Fruit fly (Drosophila melanogaster) whole organism, embryonic: ENCODE data around the gene TTLL4A.

Source experiments
- ATbp ChIP-seq: fragments of 200-800 bp; sonication (Bioruptor generic); optimal IDR thresholded peaks from 2 replicates; lab custom pipeline; 2017; ENCODE audit warnings: missing biosample characterization, mild to moderate bottlenecking, missing genetic modification characterization, missing genetic modification reagents
- Adf1 ChIP-seq: fragments of 200-800 bp; sonication (Bioruptor generic); IDR thresholded peaks from 2 replicates; pipeline ENCODE4 v1.3.6; 2022; ENCODE audit warnings: missing biosample characterization, missing genetic modification characterization
- CG10209 ChIP-seq: fragments of 200-800 bp; sonication (Bioruptor generic); optimal IDR thresholded peaks from 3 replicates; lab custom pipeline; 2017; ENCODE audit warnings: missing biosample characterization, mild to moderate bottlenecking, missing genetic modification characterization, missing genetic modification reagents
- CG11695 ChIP-seq: fragments of 200-800 bp; sonication (Bioruptor generic); IDR thresholded peaks from 3 replicates; pipeline ENCODE4 v1.3.6; 2022; ENCODE audit warnings: missing biosample characterization, missing genetic modification characterization
- CG12219 ChIP-seq: fragments of 200-800 bp; sonication (Bioruptor generic); optimal IDR thresholded peaks from 3 replicates; lab custom pipeline; 2018; ENCODE audit warnings: missing biosample characterization, mild to moderate bottlenecking, missing genetic modification characterization
- CG12942 ChIP-seq: fragments of 200-800 bp; sonication (Bioruptor generic); optimal IDR thresholded peaks from 3 replicates; lab custom pipeline; 2016; ENCODE audit warnings: missing biosample characterization, missing genetic modification characterization
- CG13775 ChIP-seq: fragments of 200-800 bp; sonication (Bioruptor generic); optimal IDR thresholded peaks from 3 replicates; lab custom pipeline; 2017; ENCODE audit warnings: missing biosample characterization, mild to moderate bottlenecking, missing genetic modification characterization
- CG15073 ChIP-seq: fragments of 200-800 bp; sonication (Bioruptor generic); optimal IDR thresholded peaks from 2 replicates; lab custom pipeline; 2016; ENCODE audit warnings: missing biosample characterization, missing genetic modification characterization
- CG15479 ChIP-seq: fragments of 200-800 bp; sonication (Bioruptor generic); optimal IDR thresholded peaks from 3 replicates; lab custom pipeline; 2019; ENCODE audit warnings: missing biosample characterization, mild to moderate bottlenecking, missing genetic modification characterization, moderate library complexity
- CG16779 ChIP-seq: fragments of 200-800 bp; sonication (Bioruptor generic); IDR thresholded peaks from 2 replicates; pipeline ENCODE4 v1.3.6; 2022; ENCODE audit warnings: missing biosample characterization, missing genetic modification characterization
- CG17912 ChIP-seq: fragments of 200-800 bp; sonication (Bioruptor generic); optimal IDR thresholded peaks from 2 replicates; lab custom pipeline; 2018; ENCODE audit warnings: missing biosample characterization, mild to moderate bottlenecking, missing genetic modification characterization
- CG2120 ChIP-seq: fragments of 200-800 bp; sonication (Bioruptor generic); optimal IDR thresholded peaks from 3 replicates; lab custom pipeline; 2016; ENCODE audit warnings: missing biosample characterization, missing genetic modification characterization
- CG3281 ChIP-seq: fragments of 200-800 bp; sonication (Bioruptor generic); optimal IDR thresholded peaks from 3 replicates; lab custom pipeline; 2017; ENCODE audit warnings: missing biosample characterization, mild to moderate bottlenecking, missing genetic modification characterization
- CG34224 ChIP-seq: fragments of 200-800 bp; sonication (Bioruptor generic); IDR thresholded peaks from 3 replicates; pipeline ENCODE4 v1.3.6; 2022; ENCODE audit warnings: missing biosample characterization, missing genetic modification characterization; ENCODE audit not compliant: partially characterized antibody
- CG3838 ChIP-seq: fragments of 200-800 bp; sonication (Bioruptor generic); optimal IDR thresholded peaks from 3 replicates; lab custom pipeline; 2016; ENCODE audit warnings: missing biosample characterization, missing genetic modification characterization
- CG42726 ChIP-seq: fragments of 200-800 bp; sonication (Bioruptor generic); IDR thresholded peaks from 2 replicates; pipeline ENCODE4 v1.3.6; 2022; ENCODE audit warnings: missing biosample characterization, missing genetic modification characterization; ENCODE audit not compliant: partially characterized antibody
- CG4360 ChIP-seq: fragments of 200-800 bp; sonication (Bioruptor generic); IDR thresholded peaks from 2 replicates; pipeline ENCODE4 v1.3.6; 2022; ENCODE audit warnings: missing biosample characterization, missing genetic modification characterization
- CG6175 ChIP-seq: fragments of 200-800 bp; sonication (Bioruptor generic); IDR thresholded peaks from 3 replicates; pipeline ENCODE4 v1.3.6; 2022; ENCODE audit warnings: missing biosample characterization, missing genetic modification characterization
- HLH4C ChIP-seq: fragments of 200-800 bp; sonication (Bioruptor generic); IDR thresholded peaks from 3 replicates; pipeline ENCODE4 v1.3.6; 2022; ENCODE audit warnings: missing biosample characterization, missing genetic modification characterization; ENCODE audit not compliant: partially characterized antibody
- Kr ChIP-seq: fragments of 200-800 bp; sonication (Bioruptor generic); optimal IDR thresholded peaks from 2 replicates; lab custom pipeline; 2017; ENCODE audit warnings: missing biosample characterization, mild to moderate bottlenecking, missing genetic modification characterization
- Mes4 ChIP-seq: fragments of 200-800 bp; sonication (Bioruptor generic); optimal IDR thresholded peaks from 2 replicates; lab custom pipeline; 2016; ENCODE audit warnings: missing biosample characterization, missing genetic modification characterization
- NC2β ChIP-seq: fragments of 200-800 bp; sonication (Bioruptor generic); optimal IDR thresholded peaks from 2 replicates; lab custom pipeline; 2016; ENCODE audit warnings: missing biosample characterization, missing genetic modification characterization
- Side ChIP-seq: fragments of 200-800 bp; sonication (Bioruptor generic); optimal IDR thresholded peaks from 2 replicates; lab custom pipeline; 2016; ENCODE audit warnings: missing biosample characterization, missing genetic modification characterization
- Sry-δ ChIP-seq: fragments of 200-800 bp; sonication (Bioruptor generic); optimal IDR thresholded peaks from 2 replicates; lab custom pipeline; 2016; ENCODE audit warnings: missing biosample characterization, missing genetic modification characterization
- Ssrp ChIP-seq: fragments of 200-800 bp; sonication (Bioruptor generic); optimal IDR thresholded peaks from 2 replicates; lab custom pipeline; 2018; ENCODE audit warnings: missing biosample characterization, mild to moderate bottlenecking, missing genetic modification characterization, moderate library complexity
- Trl ChIP-seq, 3 experiments: fragments of >200 bp in 2 of 3; fragments of 200-800 bp in 1 of 3; sonication (Bioruptor generic) in 1 of 3; optimal IDR thresholded peaks; 2 replicates in 1 of 3; 3 replicates in 2 of 3; lab custom pipeline; 2016 to 2017; ENCODE audit warnings: missing biosample characterization in 1 of 3, missing genetic modification characterization in 1 of 3
- bab2 ChIP-seq: fragments of 200-800 bp; sonication (Bioruptor generic); optimal IDR thresholded peaks from 2 replicates; lab custom pipeline; 2016; ENCODE audit warnings: missing biosample characterization, missing genetic modification characterization
- bigmax ChIP-seq: fragments of 200-800 bp; sonication (Bioruptor generic); optimal IDR thresholded peaks from 2 replicates; lab custom pipeline; 2018; ENCODE audit warnings: missing biosample characterization, mild to moderate bottlenecking, missing genetic modification characterization
- caup ChIP-seq: fragments of 200-800 bp; sonication (Bioruptor generic); optimal IDR thresholded peaks from 3 replicates; lab custom pipeline; 2017; ENCODE audit warnings: missing biosample characterization, mild to moderate bottlenecking, missing genetic modification characterization, moderate library complexity; ENCODE audit not compliant: severe bottlenecking
- cg ChIP-seq: fragments of 200-800 bp; sonication (Bioruptor generic); optimal IDR thresholded peaks from 3 replicates; lab custom pipeline; 2019; ENCODE audit warnings: missing biosample characterization, mild to moderate bottlenecking, missing genetic modification characterization, moderate library complexity
- chinmo ChIP-seq: fragments of 200-800 bp; sonication (Bioruptor generic); IDR thresholded peaks from 4 replicates; pipeline ENCODE4 v1.3.6; 2022; ENCODE audit warnings: missing biosample characterization, missing genetic modification characterization; ENCODE audit not compliant: partially characterized antibody
- chm ChIP-seq: fragments of 200-800 bp; sonication (Bioruptor generic); IDR thresholded peaks from 2 replicates; pipeline ENCODE4 v1.3.6; 2022; ENCODE audit warnings: missing biosample characterization, missing genetic modification characterization
- esg ChIP-seq: fragments of 200-800 bp; sonication (Bioruptor generic); conservative IDR thresholded peaks from 2 replicates; pipeline ENCODE4 v1.3.6; 2022; ENCODE audit warnings: missing biosample characterization, missing genetic modification characterization
- gro ChIP-seq: fragments of 200-800 bp; sonication (Bioruptor generic); optimal IDR thresholded peaks from 2 replicates; lab custom pipeline; 2016; ENCODE audit warnings: missing biosample characterization, missing genetic modification characterization
- hb ChIP-seq: fragments of 200-800 bp; sonication (Bioruptor generic); IDR thresholded peaks from 3 replicates; pipeline ENCODE4 v1.3.6; 2022; ENCODE audit warnings: missing biosample characterization, missing genetic modification characterization; ENCODE audit not compliant: partially characterized antibody
- hbn ChIP-seq: fragments of 200-800 bp; sonication (Bioruptor generic); IDR thresholded peaks from 2 replicates; pipeline ENCODE4 v1.3.6; 2022; ENCODE audit warnings: missing biosample characterization, missing genetic modification characterization; ENCODE audit not compliant: partially characterized antibody
- insv ChIP-seq, 2 experiments: fragments of 200-800 bp; sonication (Bioruptor generic); optimal IDR thresholded peaks; 3 replicates each; lab custom pipeline; 2016 to 2018; ENCODE audit warnings: missing biosample characterization in 2 of 2, missing genetic modification characterization in 2 of 2
- inv ChIP-seq: fragments of 200-800 bp; sonication (Bioruptor generic); IDR thresholded peaks from 2 replicates; pipeline ENCODE4 v1.3.6; 2022; ENCODE audit warnings: missing biosample characterization, missing genetic modification characterization; ENCODE audit not compliant: partially characterized antibody
- lmd ChIP-seq: fragments of 200-800 bp; sonication (Bioruptor generic); IDR thresholded peaks from 2 replicates; pipeline ENCODE4 v1.3.6; 2022; ENCODE audit warnings: missing biosample characterization, missing genetic modification characterization
- lola ChIP-seq, 3 experiments: fragments of >200 bp in 2 of 3; fragments of 200-800 bp in 1 of 3; sonication (Bioruptor generic) in 1 of 3; optimal IDR thresholded peaks; 2 replicates each; lab custom pipeline; 2017 to 2019; ENCODE audit warnings: missing biosample characterization in 3 of 3, missing genetic modification characterization in 3 of 3, mild to moderate bottlenecking in 1 of 3, moderate library complexity in 1 of 3
- oc ChIP-seq: fragments of 200-800 bp; sonication (Bioruptor generic); optimal IDR thresholded peaks from 2 replicates; lab custom pipeline; 2018; ENCODE audit warnings: missing biosample characterization, mild to moderate bottlenecking, missing genetic modification characterization, moderate library complexity
- org-1 ChIP-seq: fragments of 200-800 bp; sonication (Bioruptor generic); optimal IDR thresholded peaks from 2 replicates; lab custom pipeline; 2017; ENCODE audit warnings: missing biosample characterization, missing genetic modification characterization
- otp ChIP-seq: fragments of 200-800 bp; sonication (Bioruptor generic); IDR thresholded peaks from 3 replicates; pipeline ENCODE4, ENCODE4 v1.3.6; 2022; ENCODE audit warnings: missing biosample characterization, missing genetic modification characterization
- pum ChIP-seq: fragments of 200-800 bp; sonication (Bioruptor generic); optimal IDR thresholded peaks from 2 replicates; lab custom pipeline; 2016; ENCODE audit warnings: missing biosample characterization, missing genetic modification characterization
- sr ChIP-seq: fragments of 200-800 bp; sonication (Bioruptor generic); IDR thresholded peaks from 3 replicates; pipeline ENCODE4 v1.3.6; 2022; ENCODE audit warnings: missing biosample characterization, missing genetic modification characterization
- stc ChIP-seq: fragments of 200-800 bp; sonication (Bioruptor generic); IDR thresholded peaks from 2 replicates; pipeline ENCODE4 v1.3.6; 2022; ENCODE audit warnings: missing biosample characterization, missing genetic modification characterization
- trem ChIP-seq: fragments of 200-800 bp; optimal IDR thresholded peaks from 3 replicates; lab custom pipeline; 2019; ENCODE audit warnings: missing biosample characterization, mild to moderate bottlenecking, missing genetic modification characterization, moderate library complexity
- vfl ChIP-seq: fragments of 200-800 bp; sonication (Bioruptor generic); optimal IDR thresholded peaks from 2 replicates; lab custom pipeline; 2016; ENCODE audit warnings: missing biosample characterization, missing genetic modification characterization
- vnd ChIP-seq: fragments of 200-800 bp; sonication (Bioruptor generic); IDR thresholded peaks from 3 replicates; pipeline ENCODE4 v1.3.6; 2022; ENCODE audit warnings: missing biosample characterization, missing genetic modification characterization; ENCODE audit not compliant: partially characterized antibody
- vvl ChIP-seq: fragments of 200-800 bp; sonication (Bioruptor generic); IDR thresholded peaks from 2 replicates; pipeline ENCODE4 v1.3.6; 2022; ENCODE audit warnings: missing biosample characterization, missing genetic modification characterization

Gene TTLL4A

DNA sequence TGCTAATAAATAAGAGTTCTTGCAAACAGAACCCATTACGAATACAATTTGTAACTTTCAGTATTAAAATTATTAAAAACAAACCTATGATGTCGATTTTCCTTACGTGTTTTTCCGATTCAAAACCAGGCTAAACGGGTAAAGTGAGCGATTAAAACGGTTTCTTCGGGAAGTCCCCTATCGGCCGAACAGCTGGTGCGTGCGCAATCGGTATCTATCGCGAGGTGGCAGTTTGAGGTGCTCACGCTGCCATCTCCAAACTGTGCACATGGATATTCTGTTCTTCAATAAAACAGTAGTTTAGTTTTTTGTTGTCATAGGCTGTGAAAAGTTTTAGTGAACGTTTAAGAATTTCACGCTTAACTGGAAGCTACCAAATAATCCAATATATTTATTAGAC, at the start of gene TTLL4A:
TTLL4A (plus strand) TSS at position 240 of the 400 bp plus-strand sequence.
- TF ChIP-seq CG11695 (GFP tag; lab: Robert Waterston, UW): no peak
- peak; percentile 7 for TF ChIP-seq bab2 (GFP tag; lab: Kevin White, UChicago)
- TF ChIP-seq caup (GFP tag; lab: Kevin White, UChicago): no peak
- peak; percentile 98 for TF ChIP-seq chinmo (GFP tag; lab: Robert Waterston, UW)
- TF ChIP-seq trem (tag; lab: Kevin White, UChicago): peak; percentile 77
- TF ChIP-seq Ssrp: no peak
- no peak for TF ChIP-seq cg
- TF ChIP-seq esg (GFP tag; lab: Robert Waterston, UW): no peak
- no peak for TF ChIP-seq CG12219 (GFP tag; lab: Kevin White, UChicago)
- no peak for TF ChIP-seq lola (GFP tag; optimal IDR thresholded peaks at IDR 0.05; lab: Kevin White, UChicago)
- no peak for TF ChIP-seq CG2120
- no peak for TF ChIP-seq CG13775 (GFP tag; lab: Kevin White, UChicago)
- peak; percentile 50 for TF ChIP-seq gro (GFP tag; lab: Kevin White, UChicago)
- TF ChIP-seq chm (GFP tag; lab: Robert Waterston, UW): no peak
- TF ChIP-seq hbn (GFP tag; lab: Robert Waterston, UW): peak; percentile 98
- TF ChIP-seq stc (GFP tag; lab: Robert Waterston, UW): no peak
- no peak for TF ChIP-seq CG6175
- TF ChIP-seq lmd (GFP tag; lab: Robert Waterston, UW): no peak; the same call in 1 of the 2 replicates
- TF ChIP-seq CG15479 (GFP tag; lab: Kevin White, UChicago): no peak
- TF ChIP-seq hb (GFP tag; lab: Robert Waterston, UW): peak; percentile 97
- TF ChIP-seq Trl (optimal IDR thresholded peaks at IDR 0.05; lab: Kevin White, UChicago): no peak
- peak; percentile 39 for TF ChIP-seq Trl (GFP tag; optimal IDR thresholded peaks at IDR 0.05; lab: Kevin White, UChicago)
- TF ChIP-seq insv (GFP tag; optimal IDR thresholded peaks at IDR 0.05; lab: Kevin White, UChicago): no peak
- TF ChIP-seq Kr (GFP tag; lab: Kevin White, UChicago): no peak
- TF ChIP-seq ATbp (GFP tag; lab: Kevin White, UChicago): no peak
- no peak for TF ChIP-seq CG10209 (GFP tag; lab: Kevin White, UChicago)
- TF ChIP-seq vnd (GFP tag; lab: Robert Waterston, UW): peak; percentile 97
- TF ChIP-seq org-1 (GFP tag; lab: Kevin White, UChicago): no peak
- TF ChIP-seq Adf1 (GFP tag; lab: Robert Waterston, UW): peak; percentile 18; the same call in 1 of the 2 replicates
- TF ChIP-seq HLH4C (GFP tag; lab: Robert Waterston, UW): peak; percentile 95
- no peak for TF ChIP-seq oc (tag; lab: Kevin White, UChicago)
- no peak for TF ChIP-seq CG16779 (GFP tag; lab: Robert Waterston, UW)
- no peak for TF ChIP-seq otp
- no peak for TF ChIP-seq sr (GFP tag; lab: Robert Waterston, UW)
- TF ChIP-seq bigmax: no peak
- TF ChIP-seq vvl (GFP tag; lab: Robert Waterston, UW): no peak
- TF ChIP-seq CG34224 (GFP tag; lab: Robert Waterston, UW): peak; percentile 98
- TF ChIP-seq Side: peak; percentile 23
- TF ChIP-seq CG3838 (GFP tag; lab: Kevin White, UChicago): no peak
- no peak for TF ChIP-seq Mes4 (GFP tag; lab: Kevin White, UChicago)
- peak; percentile 99 for TF ChIP-seq CG42726 (GFP tag; lab: Robert Waterston, UW)
- no peak for TF ChIP-seq vfl (GFP tag; lab: Kevin White, UChicago)
- TF ChIP-seq CG3281 (GFP tag; lab: Kevin White, UChicago): no peak
- TF ChIP-seq inv (GFP tag; lab: Robert Waterston, UW): peak; percentile 96
- no peak for TF ChIP-seq CG12942 (GFP tag; lab: Kevin White, UChicago)
- TF ChIP-seq CG4360 (GFP tag; lab: Robert Waterston, UW): peak; percentile 10; the same call in 1 of the 2 replicates
- TF ChIP-seq NC2β (GFP tag; lab: Kevin White, UChicago): no peak
- no peak for TF ChIP-seq CG15073
- TF ChIP-seq CG17912 (GFP tag; lab: Kevin White, UChicago): no peak
- TF ChIP-seq pum: no peak
- TF ChIP-seq Sry-δ: peak; percentile 96
